Fruit fly (Drosophila melanogaster): Measurements from ENCODE around the gene CG3817.

Gene CG3817

dm6 chr3R:14893791-14894782, 4.5 kb upstream of the CG3817 start, which contains the start of gene Dph2 (continued):
- TF ChIP-seq ERR (GFP tag; optimal IDR thresholded peaks at IDR 0.05) (no peak), Lim3 (GFP tag; IDR thresholded peaks at IDR 0.05) (no peak), esg (GFP tag; conservative IDR thresholded peaks at IDR 0.05) (peak; percentile 61), odd (GFP tag; optimal IDR thresholded peaks at IDR 0.05) (no peak), CG32532 (GFP tag; IDR thresholded peaks at IDR 0.05) (peak; percentile 92), CG7556 (GFP tag; optimal IDR thresholded peaks at IDR 0.05) (peak; percentile 40), sqz (GFP tag; optimal IDR thresholded peaks at IDR 0.05) (no peak), mam (GFP tag; optimal IDR thresholded peaks at IDR 0.05) (peak; percentile 30), yki (optimal IDR thresholded peaks at IDR 0.05) (no peak), stc (GFP tag; IDR thresholded peaks at IDR 0.05) (peak; percentile 77), Hand (GFP tag; optimal IDR thresholded peaks at IDR 0.05) (no peak), CG15479 (GFP tag; optimal IDR thresholded peaks at IDR 0.05) (no peak), MESR4 (GFP tag; optimal IDR thresholded peaks at IDR 0.05) (peak; percentile 72), oc (tag; optimal IDR thresholded peaks at IDR 0.05) (no peak), CG3065 (GFP tag; optimal IDR thresholded peaks at IDR 0.05) (no peak), Aef1 (GFP tag; IDR thresholded peaks at IDR 0.05) (peak; percentile 83), Meics (GFP tag; optimal IDR thresholded peaks at IDR 0.05) (peak; percentile 80), CkIIα-i1 (GFP tag; IDR thresholded peaks at IDR 0.05) (no peak), Xrp1 (GFP tag; IDR thresholded peaks at IDR 0.05) (peak; percentile 83), CG13624 (GFP tag; optimal IDR thresholded peaks at IDR 0.05) (peak; percentile 60), CG31388 (GFP tag; optimal IDR thresholded peaks at IDR 0.05) (no peak), nmo (GFP tag; optimal IDR thresholded peaks at IDR 0.05) (peak; percentile 83), ken (GFP tag; IDR thresholded peaks at IDR 0.05) (peak; percentile 74), pho (GFP tag; optimal IDR thresholded peaks at IDR 0.05) (peak; percentile 53), lilli (GFP tag; optimal IDR thresholded peaks at IDR 0.05) (peak; percentile 29), CG31224 (GFP tag; IDR thresholded peaks at IDR 0.05) (peak; percentile 66), prd (optimal IDR thresholded peaks at IDR 0.05) (no peak), prd (GFP tag; IDR thresholded peaks at IDR 0.05) (peak; percentile 88), HmgZ (tag; optimal IDR thresholded peaks at IDR 0.05) (peak; percentile 70), bigmax (GFP tag; optimal IDR thresholded peaks at IDR 0.05) (no peak), CG2889 (GFP tag; IDR thresholded peaks at IDR 0.05) (peak; percentile 65; the same call in 2 of the 3 replicates), disco-r (GFP tag; optimal IDR thresholded peaks at IDR 0.05) (no peak), repo (GFP tag; optimal IDR thresholded peaks at IDR 0.05) (peak; percentile 11), Blimp-1 (GFP tag; optimal IDR thresholded peaks at IDR 0.05) (peak; percentile 78), CG18764 (GFP tag; optimal IDR thresholded peaks at IDR 0.05) (peak; percentile 32), NFAT (GFP tag; IDR thresholded peaks at IDR 0.05) (peak; percentile 81), Dek (tag; optimal IDR thresholded peaks at IDR 0.05) (peak; percentile 82), ftz-f1 (GFP tag; optimal IDR thresholded peaks at IDR 0.05) (peak; percentile 92), Hey (tag; optimal IDR thresholded peaks at IDR 0.05) (no peak), bowl (GFP tag; IDR thresholded peaks at IDR 0.05) (no peak), dan (GFP tag; IDR thresholded peaks at IDR 0.05) (no peak), abd-A (tag; optimal IDR thresholded peaks at IDR 0.05) (no peak), CG1024 (GFP tag; IDR thresholded peaks at IDR 0.05) (peak; percentile 90), CG9817 (tag; optimal IDR thresholded peaks at IDR 0.05) (peak; percentile 76), CG31441 (GFP tag; IDR thresholded peaks at IDR 0.05) (peak; percentile 86), CG7928 (GFP tag; optimal IDR thresholded peaks at IDR 0.05) (no peak), grn (GFP tag; optimal IDR thresholded peaks at IDR 0.05) (no peak), pfk (GFP tag; optimal IDR thresholded peaks at IDR 0.05) (peak; percentile 98), CG3847 (GFP tag; IDR thresholded peaks at IDR 0.05) (peak; percentile 75), Ets65A (GFP tag) (peak; percentile 91)
